Worm (Caenorhabditis elegans) whole organism, young adult: Measurements from ENCODE around the gene clc-6.

Source experiments
- T07F8.4 ChIP-seq: sonication (generic microtip); optimal IDR thresholded peaks from 2 replicates; lab custom pipeline; 2016; ENCODE audit warnings: mild to moderate bottlenecking, missing genetic modification characterization, moderate library complexity, missing compliant biosample characterization
- Y67H2A.10 ChIP-seq: fragments of 200-800 bp; sonication (Bioruptor generic); conservative IDR thresholded peaks from 2 replicates; pipeline ENCODE4 v1.3.6; 2022; ENCODE audit warnings: missing genetic modification reagents, missing genetic modification characterization, missing compliant biosample characterization
- attf-6 ChIP-seq: fragments of 200-800 bp; sonication (Bioruptor generic); IDR thresholded peaks from 2 replicates; pipeline ENCODE4 v1.3.6; 2022; ENCODE audit warnings: missing genetic modification reagents, missing genetic modification characterization, missing compliant biosample characterization
- chd-7 ChIP-seq: sonication (generic microtip); optimal IDR thresholded peaks from 2 replicates; lab custom pipeline; 2016; ENCODE audit warnings: mild to moderate bottlenecking, missing genetic modification characterization, moderate library complexity, missing compliant biosample characterization
- egl-18 ChIP-seq: fragments of 200-800 bp; sonication (Bioruptor generic); IDR thresholded peaks from 2 replicates; pipeline ENCODE4 v1.3.6; 2022; ENCODE audit warnings: missing genetic modification reagents, missing genetic modification characterization, missing compliant biosample characterization
- him-1 ChIP-seq: sonication (generic microtip); optimal IDR thresholded peaks from 2 replicates; lab custom pipeline; 2016; ENCODE audit warnings: missing genotype, missing genetic modification reagents, missing genetic modification characterization, missing compliant biosample characterization
- mes-4 ChIP-seq: sonication (generic microtip); optimal IDR thresholded peaks from 2 replicates; lab custom pipeline; 2016; ENCODE audit warnings: missing genotype, missing genetic modification characterization, missing compliant biosample characterization
- pha-4 ChIP-seq: fragments of 150-350 bp; sonication (generic microtip); optimal IDR thresholded peaks from 2 replicates; lab custom pipeline; 2014; ENCODE audit warnings: missing biosample characterization, missing genetic modification reagents, missing genetic modification characterization
- rec-8 ChIP-seq, 2 experiments: sonication (generic microtip); optimal IDR thresholded peaks; 2 replicates each; lab custom pipeline; 2016; ENCODE audit warnings: mild to moderate bottlenecking in 2 of 2, missing genetic modification characterization in 2 of 2, missing genetic modification reagents in 2 of 2, missing genotype in 2 of 2, missing biosample characterization in 1 of 2, missing compliant biosample characterization in 1 of 2, moderate library complexity in 1 of 2
- tbx-9 ChIP-seq: sonication (generic microtip); optimal IDR thresholded peaks from 2 replicates; lab custom pipeline; 2016; ENCODE audit warnings: borderline replicate concordance, missing genetic modification characterization, inconsistent platforms, missing compliant biosample characterization
- unc-62 ChIP-seq: fragments of 150-350 bp; optimal IDR thresholded peaks from 2 replicates; lab custom pipeline; 2014; ENCODE audit warnings: missing biosample characterization, missing genetic modification reagents, missing genetic modification characterization

- TF ChIP-seq attf-6 (GFP tag; lab: Robert Waterston, UW) (no peak), him-1 (tag; lab: Kevin White, UChicago) (no peak), T07F8.4 (tag; lab: Kevin White, UChicago) (no peak), pha-4 (tag; lab: Kevin White, UChicago) (no peak), Y67H2A.10 (GFP tag; lab: Robert Waterston, UW) (no peak), unc-62 (GFP tag; lab: Kevin White, UChicago) (no peak), chd-7 (no peak), tbx-9 (tag; lab: Kevin White, UChicago) (no peak), mes-4 (tag; lab: Kevin White, UChicago) (no peak), rec-8 (tag; optimal IDR thresholded peaks at IDR 0.05; lab: Kevin White, UChicago) (no peak), egl-18 (GFP tag; lab: Robert Waterston, UW) (no peak)
These were observed 40.5 kb downstream of the clc-6 start, which contains the start of gene srg-38 for ce11 chrV:11155553-11155952.
